Fruit fly (Drosophila melanogaster): Measurements from ENCODE around the gene CG9663.

The CG9663 gene

dm6 chr2L:3301755-3302499 lies 1.0 kb downstream of the CG9663 start (continued):
- peak; percentile 100 for TF ChIP-seq Hr39 (GFP tag; optimal IDR thresholded peaks at IDR 0.05)
- TF ChIP-seq vri (GFP tag; optimal IDR thresholded peaks at IDR 0.05), result peak; percentile 99
- peak; percentile 99 for TF ChIP-seq Sox15 (GFP tag; optimal IDR thresholded peaks at IDR 0.05)
- peak; percentile 100 for TF ChIP-seq Hr4 (GFP tag; optimal IDR thresholded peaks at IDR 0.05)
- TF ChIP-seq Ets21C (GFP tag; optimal IDR thresholded peaks at IDR 0.05), result peak; percentile 99
- peak; percentile 100 for TF ChIP-seq Ets96B (tag; optimal IDR thresholded peaks at IDR 0.05)
- peak; percentile 100 for TF ChIP-seq CG10631 (GFP tag; optimal IDR thresholded peaks at IDR 0.05)
- TF ChIP-seq CG10669 (GFP tag; optimal IDR thresholded peaks at IDR 0.05), result peak; percentile 100
- peak; percentile 99 for TF ChIP-seq CG11294 (GFP tag; IDR thresholded peaks at IDR 0.05)
- TF ChIP-seq CG31627 (GFP tag; optimal IDR thresholded peaks at IDR 0.05), result peak; percentile 100
- peak; percentile 100 for TF ChIP-seq CG6163 (GFP tag; IDR thresholded peaks at IDR 0.05)
- TF ChIP-seq svp (GFP tag), result peak; percentile 100
- TF ChIP-seq CG34406 (GFP tag; optimal IDR thresholded peaks at IDR 0.05), result peak; percentile 99
- TF ChIP-seq fkh (GFP tag; optimal IDR thresholded peaks at IDR 0.05), result peak; percentile 99
- peak; percentile 100 for TF ChIP-seq Met (GFP tag; optimal IDR thresholded peaks at IDR 0.05)
- peak; percentile 99 for TF ChIP-seq Lpt (GFP tag; optimal IDR thresholded peaks at IDR 0.05)
- TF ChIP-seq CG1621 (tag; optimal IDR thresholded peaks at IDR 0.05), result peak; percentile 100
- TF ChIP-seq CG32006 (GFP tag; optimal IDR thresholded peaks at IDR 0.05), result peak; percentile 100
- TF ChIP-seq CG9139 (GFP tag; optimal IDR thresholded peaks at IDR 0.05), result peak; percentile 99
- peak; percentile 99 for TF ChIP-seq CG6276 (GFP tag; optimal IDR thresholded peaks at IDR 0.05)
- peak; percentile 99 for TF ChIP-seq CG15336 (GFP tag; IDR thresholded peaks at IDR 0.05)
- TF ChIP-seq topi (GFP tag; optimal IDR thresholded peaks at IDR 0.05), result peak; percentile 100
- peak; percentile 100 for TF ChIP-seq pdm3 (GFP tag; optimal IDR thresholded peaks at IDR 0.05)
- peak; percentile 99 for TF ChIP-seq CG8632 (GFP tag; optimal IDR thresholded peaks at IDR 0.05)

dm6 chr2L:3301058-3301457 lies 1.9 kb downstream of the CG9663 start:
- TF ChIP-seq Eip93F (GFP tag; optimal IDR thresholded peaks at IDR 0.05) (no peak), CG9139 (GFP tag; optimal IDR thresholded peaks at IDR 0.05) (no peak)

- TF ChIP-seq Lpt (GFP tag; optimal IDR thresholded peaks at IDR 0.05), result peak; percentile 30
- TF ChIP-seq fkh (GFP tag; optimal IDR thresholded peaks at IDR 0.05), result peak; percentile 22
- no peak for TF ChIP-seq dac (GFP tag; optimal IDR thresholded peaks at IDR 0.05)
- peak; percentile 5 for TF ChIP-seq CG9139 (GFP tag; optimal IDR thresholded peaks at IDR 0.05)
- TF ChIP-seq CG10631 (GFP tag; optimal IDR thresholded peaks at IDR 0.05), result peak; percentile 14
- no peak for TF ChIP-seq CG31627 (GFP tag; optimal IDR thresholded peaks at IDR 0.05)
- TF ChIP-seq CG6808 (GFP tag; optimal IDR thresholded peaks at IDR 0.05), result peak; percentile 46
- peak; percentile 27 for TF ChIP-seq CG10669 (GFP tag; optimal IDR thresholded peaks at IDR 0.05)
- TF ChIP-seq Ets96B (tag; optimal IDR thresholded peaks at IDR 0.05), result peak; percentile 15
- no peak for TF ChIP-seq topi (GFP tag; optimal IDR thresholded peaks at IDR 0.05)
- peak; percentile 55 for TF ChIP-seq CG32006 (GFP tag; optimal IDR thresholded peaks at IDR 0.05)
- peak; percentile 34 for TF ChIP-seq Sox14 (GFP tag; optimal IDR thresholded peaks at IDR 0.05)
- no peak for TF ChIP-seq CG15336 (GFP tag; IDR thresholded peaks at IDR 0.05)
- peak; percentile 26 for TF ChIP-seq spab (GFP tag; optimal IDR thresholded peaks at IDR 0.05)
- peak; percentile 5 for TF ChIP-seq OdsH (GFP tag; optimal IDR thresholded peaks at IDR 0.05)
- no peak for TF ChIP-seq dsx (GFP tag; optimal IDR thresholded peaks at IDR 0.05; ENCODE audit: poor library complexity, severe bottlenecking)
- peak; percentile 62 for TF ChIP-seq Eip78C (GFP tag)
- peak; percentile 22 for TF ChIP-seq net (GFP tag; optimal IDR thresholded peaks at IDR 0.05)
- peak; percentile 31 to 54 for TF ChIP-seq ss (GFP tag; optimal IDR thresholded peaks at IDR 0.05)
- peak; percentile 13 for TF ChIP-seq Hr4 (GFP tag; optimal IDR thresholded peaks at IDR 0.05)
- peak; percentile 11 for TF ChIP-seq pdm3 (GFP tag; optimal IDR thresholded peaks at IDR 0.05)
- TF ChIP-seq CG11902 (GFP tag; optimal IDR thresholded peaks at IDR 0.05), result no peak
- peak; percentile 35 for TF ChIP-seq CG6276 (GFP tag; optimal IDR thresholded peaks at IDR 0.05)
- TF ChIP-seq acj6 (GFP tag; optimal IDR thresholded peaks at IDR 0.05), result peak; percentile 19
- no peak for TF ChIP-seq achi (GFP tag; optimal IDR thresholded peaks at IDR 0.05)
- 0 out of 3 replicates have a peak, but pooled peaks have one; percentile 33 for TF ChIP-seq CG6163 (GFP tag; IDR thresholded peaks at IDR 0.05)
- TF ChIP-seq CG3919 (GFP tag; optimal IDR thresholded peaks at IDR 0.05), result no peak
- no peak for TF ChIP-seq CG8319 (GFP tag; optimal IDR thresholded peaks at IDR 0.05)
Observed at dm6 chr2L:3299803-3300202, 3.1 kb downstream of the CG9663 start.

Data from whole organism, prepupa.